Worm (Caenorhabditis elegans): ENCODE data around the gene T04G9.6.

DNA sequence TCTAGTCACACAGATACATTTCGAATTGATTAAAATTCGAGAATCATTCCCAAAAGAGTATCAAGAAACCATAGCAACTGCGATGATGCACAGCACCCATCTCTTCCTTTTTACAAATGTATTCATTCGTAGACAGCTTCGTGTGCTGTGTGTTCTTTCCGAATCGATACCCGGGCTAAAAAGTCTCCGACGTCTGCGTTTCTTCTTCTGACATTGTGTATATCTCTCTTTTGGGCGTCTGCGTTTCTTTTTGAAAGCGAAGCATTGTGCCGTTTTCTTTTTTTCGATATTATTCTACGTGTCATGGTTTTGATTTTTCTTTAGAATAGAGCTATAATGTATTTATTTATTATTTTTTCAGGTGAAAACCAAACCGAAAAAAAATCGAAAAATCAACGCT, 3.2 kb upstream of the T04G9.6 start, which contains the start of gene attf-5:
- TF ChIP-seq F37B4.10 (GFP tag; IDR thresholded peaks at IDR 0.05) (no peak), T26A5.8 (tag; optimal IDR thresholded peaks at IDR 0.05) (no peak), sptf-2 (GFP tag; optimal IDR thresholded peaks at IDR 0.05) (no peak), rpc-1 (optimal IDR thresholded peaks at IDR 0.05) (no peak), rpc-1 (tag; optimal IDR thresholded peaks at IDR 0.05) (no peak)

Measured in whole organism, young adult.